Worm (Caenorhabditis elegans) whole organism, L3 larva: Measurements from ENCODE around the gene nhr-128.

Source experiments
- ZK546.5 ChIP-seq: sonication (generic microtip); optimal IDR thresholded peaks from 2 replicates; lab custom pipeline; 2017; ENCODE audit warnings: missing biosample characterization, missing genetic modification characterization
- aly-2 ChIP-seq: fragments of 150-350 bp; optimal IDR thresholded peaks from 2 replicates; lab custom pipeline; 2014; ENCODE audit warnings: missing biosample characterization, missing genetic modification characterization
- ama-1 ChIP-seq: fragments of 150-350 bp; optimal IDR thresholded peaks from 2 replicates; lab custom pipeline; 2018
- ceh-9 ChIP-seq: sonication (generic microtip); optimal IDR thresholded peaks from 2 replicates; lab custom pipeline; 2018; ENCODE audit warnings: missing biosample characterization, missing genetic modification characterization
- egl-27 ChIP-seq: sonication (generic microtip); optimal IDR thresholded peaks from 4 replicates; lab custom pipeline; 2017; ENCODE audit warnings: missing biosample characterization, missing genetic modification reagents, missing genetic modification characterization
- fkh-2 ChIP-seq: fragments of 150-350 bp; optimal IDR thresholded peaks from 2 replicates; lab custom pipeline; 2014; ENCODE audit warnings: missing biosample characterization, missing genetic modification reagents, missing genetic modification characterization
- hmg-11 ChIP-seq: sonication (generic microtip); optimal IDR thresholded peaks from 2 replicates; lab custom pipeline; 2016; ENCODE audit warnings: missing genetic modification characterization, missing compliant biosample characterization
- lin-15B ChIP-seq: fragments of 150-350 bp; optimal IDR thresholded peaks from 2 replicates; lab custom pipeline; 2014; ENCODE audit warnings: missing biosample characterization, missing genetic modification characterization
- mdl-1 ChIP-seq: fragments of 150-350 bp; optimal IDR thresholded peaks from 2 replicates; lab custom pipeline; 2014; ENCODE audit warnings: missing biosample characterization, missing genetic modification characterization
- nfya-1 ChIP-seq: sonication (generic microtip); optimal IDR thresholded peaks from 2 replicates; lab custom pipeline; 2017; ENCODE audit warnings: missing genetic modification characterization, mild to moderate bottlenecking, missing compliant biosample characterization, antibody characterized with exemption, moderate library complexity; ENCODE audit not compliant: insufficient read depth
- nhr-12 ChIP-seq: fragments of 150-350 bp; optimal IDR thresholded peaks from 2 replicates; lab custom pipeline; 2014; ENCODE audit warnings: missing biosample characterization, missing genetic modification characterization
- nhr-237 ChIP-seq: fragments of 150-350 bp; optimal IDR thresholded peaks from 2 replicates; lab custom pipeline; 2014; ENCODE audit warnings: missing biosample characterization, missing genetic modification characterization
- nhr-25 ChIP-seq: sonication (generic microtip); optimal IDR thresholded peaks from 2 replicates; lab custom pipeline; 2017; ENCODE audit warnings: missing biosample characterization, missing genetic modification characterization
- nhr-28 ChIP-seq: fragments of 150-350 bp; optimal IDR thresholded peaks from 2 replicates; lab custom pipeline; 2014; ENCODE audit warnings: missing biosample characterization, missing genetic modification characterization
- nhr-43 ChIP-seq: sonication (generic microtip); optimal IDR thresholded peaks from 2 replicates; lab custom pipeline; 2016; ENCODE audit warnings: mild to moderate bottlenecking, missing genetic modification characterization, missing compliant biosample characterization; ENCODE audit not compliant: poor library complexity, severe bottlenecking
- nhr-67 ChIP-seq: fragments of 150-350 bp; optimal IDR thresholded peaks from 2 replicates; lab custom pipeline; 2014; ENCODE audit warnings: missing biosample characterization, missing genetic modification characterization
- nhr-76 ChIP-seq: fragments of 150-350 bp; sonication (generic microtip); optimal IDR thresholded peaks from 5 replicates; lab custom pipeline; 2014; ENCODE audit warnings: missing biosample characterization, missing genetic modification characterization
- pqm-1 ChIP-seq: fragments of 150-350 bp; optimal IDR thresholded peaks from 2 replicates; lab custom pipeline; 2017; ENCODE audit warnings: missing biosample characterization, missing genetic modification characterization, inconsistent platforms
- tbx-2 ChIP-seq: sonication (generic microtip); optimal IDR thresholded peaks from 2 replicates; lab custom pipeline; 2016; ENCODE audit warnings: mild to moderate bottlenecking, missing genetic modification characterization, missing compliant biosample characterization
- ztf-11 ChIP-seq: fragments of 150-350 bp; optimal IDR thresholded peaks from 2 replicates; lab custom pipeline; 2014; ENCODE audit warnings: missing biosample characterization, missing genetic modification characterization

Gene nhr-128

ce11 chrV:2274253-2274892, 52.5 kb downstream of the nhr-128 start, which contains the start of the genes Y5H2A.4 and abu-4:
Gene Y5H2A.4, minus strand, starts transcription at chrV:2274353.
Gene abu-4, plus strand, starts transcription at chrV:2274842.
- no peak for TF ChIP-seq nhr-12 (tag; lab: Kevin White, UChicago)
- no peak for TF ChIP-seq nhr-67 (tag; lab: Kevin White, UChicago)
- TF ChIP-seq tbx-2, result no peak
- no peak for TF ChIP-seq nhr-28 (tag; lab: Kevin White, UChicago)
- TF ChIP-seq fkh-2 (tag; lab: Kevin White, UChicago), result no peak
- no peak for TF ChIP-seq nfya-1 (tag; lab: Kevin White, UChicago)
- no peak for TF ChIP-seq nhr-237 (tag; lab: Kevin White, UChicago)
- no peak for TF ChIP-seq egl-27 (tag; lab: Kevin White, UChicago)
- no peak for TF ChIP-seq aly-2 (tag; lab: Kevin White, UChicago)
- TF ChIP-seq lin-15B (tag; lab: Kevin White, UChicago), result no peak
- no peak for TF ChIP-seq nhr-76 (tag; lab: Kevin White, UChicago)
- no peak for TF ChIP-seq ztf-11
- TF ChIP-seq ZK546.5 (tag; lab: Kevin White, UChicago), result no peak
- no peak for TF ChIP-seq hmg-11 (tag; lab: Kevin White, UChicago)
- TF ChIP-seq mdl-1 (tag; lab: Kevin White, UChicago), result no peak
- no peak for TF ChIP-seq ceh-9 (tag; lab: Kevin White, UChicago)
- TF ChIP-seq nhr-43, result no peak
- no peak for TF ChIP-seq ama-1 (lab: Kevin White, UChicago)
- no peak for TF ChIP-seq pqm-1 (tag; lab: Kevin White, UChicago)
- TF ChIP-seq nhr-25 (tag; lab: Kevin White, UChicago), result no peak
